Worm (Caenorhabditis elegans) whole organism, young adult: ENCODE results near the gene cpna-3.

Source experiments
- ama-1 ChIP-seq, 3 experiments: fragments of 150-350 bp in 1 of 3; sonication (generic microtip) in 2 of 3; optimal IDR thresholded peaks; 2 replicates each; lab custom pipeline; 2014 to 2018; ENCODE audit warnings: missing biosample characterization in 2 of 3, missing genetic modification characterization in 2 of 3, missing genetic modification reagents in 2 of 3
- bed-2 ChIP-seq: fragments of 200-800 bp; sonication (Bioruptor generic); IDR thresholded peaks from 2 replicates; pipeline ENCODE4 v1.3.6; 2022; ENCODE audit warnings: missing genetic modification reagents, missing genetic modification characterization, missing compliant biosample characterization
- efl-1 ChIP-seq: fragments of 150-350 bp; optimal IDR thresholded peaks from 2 replicates; lab custom pipeline; 2014; ENCODE audit warnings: missing biosample characterization, missing genetic modification reagents, missing genetic modification characterization
- lin-26 ChIP-seq: fragments of 200-800 bp; sonication (Bioruptor generic); IDR thresholded peaks from 2 replicates; pipeline ENCODE4 v1.3.6; 2022; ENCODE audit warnings: missing genetic modification reagents, missing genetic modification characterization, missing compliant biosample characterization
- lsy-27 ChIP-seq: sonication (generic microtip); optimal IDR thresholded peaks from 2 replicates; lab custom pipeline; 2017; ENCODE audit warnings: missing genetic modification characterization, mild to moderate bottlenecking, missing compliant biosample characterization, antibody characterized with exemption, missing genotype, borderline replicate concordance; ENCODE audit not compliant: insufficient read depth
- mes-4 ChIP-seq: sonication (generic microtip); optimal IDR thresholded peaks from 2 replicates; lab custom pipeline; 2016; ENCODE audit warnings: missing genotype, missing genetic modification characterization, missing compliant biosample characterization
- pha-4 ChIP-seq: fragments of 150-350 bp; sonication (generic microtip); optimal IDR thresholded peaks from 2 replicates; lab custom pipeline; 2014; ENCODE audit warnings: missing biosample characterization, missing genetic modification reagents, missing genetic modification characterization
- snpc-4 ChIP-seq, 5 experiments: fragments of 150-350 bp in 1 of 5; sonication (generic microtip) in 4 of 5; optimal IDR thresholded peaks; 2 replicates each; lab custom pipeline; 2014 to 2018; ENCODE audit warnings: missing genetic modification characterization in 5 of 5, missing biosample characterization in 3 of 5, antibody characterized with exemption in 2 of 5, mild to moderate bottlenecking in 2 of 5, missing compliant biosample characterization in 2 of 5, missing genotype in 2 of 5, moderate library complexity in 2 of 5, missing genetic modification reagents in 1 of 5
- unc-130 ChIP-seq: sonication (generic microtip); optimal IDR thresholded peaks from 2 replicates; lab custom pipeline; 2016; ENCODE audit warnings: missing genetic modification reagents, missing genetic modification characterization, missing compliant biosample characterization
- ztf-3 ChIP-seq: fragments of 200-800 bp; sonication (Bioruptor generic); optimal IDR thresholded peaks from 2 replicates; lab custom pipeline; 2018; ENCODE audit warnings: mild to moderate bottlenecking, missing genetic modification characterization, missing compliant biosample characterization

DNA sequence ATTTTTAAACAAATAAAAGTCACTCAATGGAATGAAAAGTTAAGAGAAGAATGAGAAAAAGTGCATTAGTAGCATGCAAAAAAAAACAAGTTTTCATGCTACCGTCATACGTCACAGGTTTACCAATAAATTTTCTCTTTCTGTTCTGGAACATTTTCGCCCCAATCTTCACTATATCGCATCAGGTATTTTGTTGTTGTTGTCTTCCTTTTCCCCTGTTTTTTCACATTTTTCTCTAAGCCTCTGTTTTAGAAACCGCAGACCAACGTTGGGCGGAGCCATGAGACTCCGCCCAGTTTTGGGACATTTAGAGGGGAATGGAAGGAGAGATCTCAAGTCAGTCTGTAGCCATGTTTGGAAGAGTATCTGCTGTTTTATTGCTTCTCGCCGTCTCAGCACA is 8.3 kb upstream of the cpna-3 start, which contains the start of gene msa-1:
- no peak for TF ChIP-seq lin-26
- TF ChIP-seq ama-1 (optimal IDR thresholded peaks at IDR 0.05; lab: Kevin White, UChicago): no peak
- no peak for TF ChIP-seq ama-1 (GFP tag; optimal IDR thresholded peaks at IDR 0.05; lab: Kevin White, UChicago)
- TF ChIP-seq ztf-3: no peak
- TF ChIP-seq efl-1 (GFP tag; lab: Kevin White, UChicago): no peak
- TF ChIP-seq mes-4: no peak
- TF ChIP-seq bed-2 (GFP tag; lab: Robert Waterston, UW): no peak
- TF ChIP-seq pha-4 (tag; lab: Kevin White, UChicago): no peak
- no peak for TF ChIP-seq unc-130
- TF ChIP-seq lsy-27: no peak
- no peak for TF ChIP-seq snpc-4 (GFP tag; optimal IDR thresholded peaks at IDR 0.05; lab: Kevin White, UChicago)
- no peak for TF ChIP-seq snpc-4 (tag; optimal IDR thresholded peaks at IDR 0.05; lab: Kevin White, UChicago)
